Fruit fly (Drosophila melanogaster) whole organism, wandering third instar larva: ENCODE data around the gene Mondo.

Experiments
- Abd-B ChIP-seq: fragments of >200 bp; optimal IDR thresholded peaks from 2 replicates; lab custom pipeline; 2017; ENCODE audit warnings: missing biosample characterization, missing genetic modification characterization
- CG9705 ChIP-seq: fragments of 200-800 bp; sonication (Bioruptor generic); optimal IDR thresholded peaks from 2 replicates; lab custom pipeline; 2018; ENCODE audit warnings: missing biosample characterization, mild to moderate bottlenecking, missing genetic modification characterization
- CrebA ChIP-seq: fragments of 200-800 bp; sonication (Bioruptor generic); optimal IDR thresholded peaks from 2 replicates; lab custom pipeline; 2016; ENCODE audit warnings: missing biosample characterization, mild to moderate bottlenecking, missing genetic modification characterization, borderline replicate concordance
- Dfd ChIP-seq: fragments of >200 bp; optimal IDR thresholded peaks from 2 replicates; lab custom pipeline; 2017; ENCODE audit warnings: missing biosample characterization, missing genetic modification characterization
- Dif ChIP-seq: fragments of 200-275, 200-300 bp; sonication (Bioruptor generic); optimal IDR thresholded peaks from 2 replicates; lab custom pipeline; 2018; ENCODE audit warnings: missing biosample characterization, missing genetic modification characterization; ENCODE audit not compliant: partially characterized antibody
- GATAd ChIP-seq: sonication (Bioruptor generic); optimal IDR thresholded peaks from 2 replicates; lab custom pipeline; 2016; ENCODE audit warnings: missing biosample characterization, missing genetic modification characterization
- HLH106 ChIP-seq: fragments of 200-800 bp; optimal IDR thresholded peaks from 3 replicates; lab custom pipeline; 2019; ENCODE audit warnings: missing biosample characterization, mild to moderate bottlenecking, missing genetic modification characterization, moderate library complexity
- Hnf4 ChIP-seq: fragments of 200-800 bp; sonication (Bioruptor generic); optimal IDR thresholded peaks from 2 replicates; lab custom pipeline; 2016; ENCODE audit warnings: missing biosample characterization, mild to moderate bottlenecking, missing genetic modification characterization
- Hr78 ChIP-seq: fragments of >200 bp; optimal IDR thresholded peaks from 2 replicates; lab custom pipeline; 2017; ENCODE audit warnings: missing biosample characterization, missing genetic modification characterization
- Jra ChIP-seq: sonication (Bioruptor generic); optimal IDR thresholded peaks from 2 replicates; lab custom pipeline; 2016; ENCODE audit warnings: missing biosample characterization, missing genetic modification characterization
- Myc ChIP-seq: fragments of >200 bp; optimal IDR thresholded peaks from 2 replicates; lab custom pipeline; 2017
- OdsH ChIP-seq: fragments of 200-800 bp; sonication (Bioruptor generic); optimal IDR thresholded peaks from 2 replicates; lab custom pipeline; 2016; ENCODE audit warnings: missing biosample characterization, mild to moderate bottlenecking, missing genetic modification characterization
- Rel ChIP-seq, 2 experiments: fragments of 200-800 bp; sonication (Bioruptor generic) in 1 of 2; optimal IDR thresholded peaks; 2 replicates in 1 of 2; 3 replicates in 1 of 2; lab custom pipeline; 2016 to 2019; ENCODE audit warnings: mild to moderate bottlenecking in 2 of 2, missing biosample characterization in 2 of 2, missing genetic modification characterization in 2 of 2, moderate library complexity in 1 of 2
- Sp1 ChIP-seq: fragments of 200-800 bp; sonication (Bioruptor generic); optimal IDR thresholded peaks from 3 replicates; lab custom pipeline; 2019; ENCODE audit warnings: missing biosample characterization, mild to moderate bottlenecking, missing genetic modification characterization, moderate library complexity
- Vsx2 ChIP-seq: fragments of 200-300, 225-300 bp; sonication (Bioruptor generic); optimal IDR thresholded peaks from 2 replicates; lab custom pipeline; 2018; ENCODE audit warnings: missing biosample characterization, missing genetic modification characterization; ENCODE audit not compliant: partially characterized antibody
- br ChIP-seq: fragments of 200-800 bp; sonication (Bioruptor generic); optimal IDR thresholded peaks from 2 replicates; lab custom pipeline; 2016; ENCODE audit warnings: missing biosample characterization, missing genetic modification characterization
- dl ChIP-seq, 2 experiments: fragments of 175-275, 200-275 bp in 1 of 2; fragments of 200-275 bp in 1 of 2; sonication (Bioruptor generic); optimal IDR thresholded peaks; lab custom pipeline; 2018; ENCODE audit warnings: mild to moderate bottlenecking in 2 of 2, missing biosample characterization in 2 of 2, missing genetic modification characterization in 2 of 2, moderate library complexity in 2 of 2; ENCODE audit not compliant: partially characterized antibody in 2 of 2, insufficient read depth in 1 of 2
- dmrt93B ChIP-seq: fragments of 200-800 bp; sonication (Bioruptor generic); optimal IDR thresholded peaks from 2 replicates; lab custom pipeline; 2018; ENCODE audit warnings: missing biosample characterization, mild to moderate bottlenecking, missing genetic modification characterization
- ey ChIP-seq: fragments of 200-800 bp; sonication (Bioruptor generic); optimal IDR thresholded peaks from 2 replicates; lab custom pipeline; 2016; ENCODE audit warnings: missing biosample characterization, missing genetic modification characterization
- foxo ChIP-seq, 2 experiments: fragments of 200-800 bp; sonication (Bioruptor generic); optimal IDR thresholded peaks; 2 replicates in 1 of 2; 3 replicates in 1 of 2; lab custom pipeline; 2016 to 2017; ENCODE audit warnings: missing biosample characterization in 2 of 2, missing genetic modification characterization in 2 of 2
- fru ChIP-seq: fragments of 200-800 bp; sonication (Bioruptor generic); optimal IDR thresholded peaks from 3 replicates; lab custom pipeline; 2016; ENCODE audit warnings: missing biosample characterization, mild to moderate bottlenecking, missing genetic modification characterization
- h ChIP-seq: fragments of 200-800 bp; sonication (Bioruptor generic); optimal IDR thresholded peaks from 3 replicates; lab custom pipeline; 2016; ENCODE audit warnings: missing biosample characterization, mild to moderate bottlenecking, missing genetic modification characterization
- jim ChIP-seq: fragments of 175-275, 200-325 bp; sonication (Bioruptor generic); optimal IDR thresholded peaks from 2 replicates; lab custom pipeline; 2016; ENCODE audit warnings: missing biosample characterization, mild to moderate bottlenecking, missing genetic modification characterization
- psq ChIP-seq: fragments of 200-800 bp; sonication (Bioruptor generic); optimal IDR thresholded peaks from 3 replicates; lab custom pipeline; 2017; ENCODE audit warnings: missing biosample characterization, mild to moderate bottlenecking, missing genetic modification characterization, moderate library complexity
- rgr ChIP-seq: fragments of 200-800 bp; sonication (Bioruptor generic); optimal IDR thresholded peaks from 3 replicates; lab custom pipeline; 2016; ENCODE audit warnings: missing biosample characterization, mild to moderate bottlenecking, missing genetic modification characterization
- sv ChIP-seq: fragments of 200-800 bp; sonication (Bioruptor generic); optimal IDR thresholded peaks from 3 replicates; lab custom pipeline; 2016; ENCODE audit warnings: missing biosample characterization, missing genetic modification characterization
- tai ChIP-seq: sonication (Bioruptor generic); optimal IDR thresholded peaks from 2 replicates; lab custom pipeline; 2016; ENCODE audit warnings: missing biosample characterization, missing genetic modification characterization
- usp ChIP-seq: fragments of >200 bp; optimal IDR thresholded peaks from 2 replicates; lab custom pipeline; 2017; ENCODE audit warnings: missing biosample characterization, missing genetic modification characterization

The Mondo gene

DNA sequence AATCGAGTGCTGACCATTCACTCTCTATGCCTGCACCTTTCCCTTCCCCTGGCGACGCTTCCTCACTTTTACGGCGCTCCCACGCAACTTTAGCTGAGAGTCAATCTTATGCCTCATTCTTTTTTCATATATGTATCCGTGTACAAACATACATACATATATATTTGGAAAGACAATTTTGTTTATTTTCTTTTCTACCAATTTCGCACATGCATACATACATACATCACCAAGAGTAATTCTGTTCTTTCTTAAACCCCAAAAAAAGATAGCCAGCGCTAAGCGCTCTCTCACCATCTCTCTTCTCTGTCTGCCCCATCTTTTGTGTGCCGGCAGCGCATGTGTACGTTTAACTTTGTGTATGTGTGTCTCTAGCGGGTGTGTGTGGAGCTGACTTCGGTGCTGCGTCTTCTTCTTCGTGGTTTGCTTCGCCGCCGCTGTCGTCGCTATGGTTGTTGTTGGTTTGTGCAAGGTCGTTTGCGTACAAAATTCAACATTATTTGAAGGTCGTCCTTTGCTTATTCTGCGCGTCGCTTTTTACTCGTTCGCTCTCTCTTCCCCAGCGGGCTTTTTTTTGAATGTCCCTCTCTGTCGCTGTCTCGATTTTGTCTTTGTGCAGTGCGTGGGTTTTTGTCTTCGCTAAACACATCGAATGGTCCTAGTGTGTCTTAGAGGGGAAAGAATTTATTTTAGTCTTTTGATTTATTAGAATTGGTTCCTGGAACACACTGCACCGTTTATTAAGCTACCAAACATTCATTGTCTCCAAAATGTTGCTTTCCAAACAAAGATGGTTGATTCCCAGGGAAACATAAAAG is 59.1 kb downstream of the Mondo start (continued):
- TF ChIP-seq dl (GFP tag; optimal IDR thresholded peaks at IDR 0.05; lab: Kevin White, UChicago; ENCODE audit: insufficient read depth in 1 of 2, partially characterized antibody in 2 of 2) (peak; percentile 77 to 80), br (GFP tag; lab: Kevin White, UChicago) (peak; percentile 15), psq (GFP tag; lab: Kevin White, UChicago) (peak; percentile 97), GATAd (no peak), foxo (GFP tag; optimal IDR thresholded peaks at IDR 0.05; lab: Kevin White, UChicago) (peak in 1 of 2 experiments; percentile 83), Hr78 (GFP tag; lab: Kevin White, UChicago) (peak; percentile 17), fru (GFP tag; lab: Kevin White, UChicago) (peak; percentile 9), jim (peak; percentile 25)

DNA sequence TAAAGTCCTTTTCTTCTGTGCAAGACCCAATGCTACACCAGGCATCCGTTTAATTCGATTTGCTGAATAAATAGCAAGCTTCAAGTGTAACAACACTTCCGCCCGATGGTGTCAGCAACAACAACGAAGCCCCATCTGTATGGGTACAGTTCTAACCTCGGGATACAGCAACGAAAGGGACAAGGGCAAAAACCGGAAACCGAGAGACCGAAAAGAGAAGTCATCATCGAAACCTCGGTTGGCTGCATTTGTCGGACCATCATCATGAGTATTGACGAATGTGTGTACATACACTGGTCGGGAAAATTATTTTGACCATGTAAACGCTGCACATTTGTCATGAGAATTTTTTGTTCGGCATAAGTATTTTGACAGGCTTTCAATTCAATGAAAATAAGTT is 61.0 kb downstream of the Mondo start:
- TF ChIP-seq Dfd (no peak), psq (GFP tag; lab: Kevin White, UChicago) (no peak), HLH106 (tag; lab: Kevin White, UChicago) (no peak), rgr (GFP tag; lab: Kevin White, UChicago) (no peak), Sp1 (GFP tag; lab: Kevin White, UChicago) (no peak), Rel (GFP tag; optimal IDR thresholded peaks at IDR 0.05; lab: Kevin White, UChicago) (no peak), Rel (tag; optimal IDR thresholded peaks at IDR 0.05; lab: Kevin White, UChicago) (no peak), Myc (lab: Kevin White, UChicago) (no peak), CrebA (no peak), dl (GFP tag; optimal IDR thresholded peaks at IDR 0.05; lab: Kevin White, UChicago; ENCODE audit: insufficient read depth in 1 of 2, partially characterized antibody in 2 of 2) (no peak), Dif (GFP tag; lab: Kevin White, UChicago) (peak; percentile 57), CG9705 (no peak), jim (no peak), Vsx2 (GFP tag; lab: Kevin White, UChicago) (peak; percentile 39), dmrt93B (GFP tag; lab: Kevin White, UChicago) (no peak), Jra (no peak), GATAd (no peak), ey (GFP tag; lab: Kevin White, UChicago) (no peak)
- TF ChIP-seq, all 38 proteins: peak for 2

DNA sequence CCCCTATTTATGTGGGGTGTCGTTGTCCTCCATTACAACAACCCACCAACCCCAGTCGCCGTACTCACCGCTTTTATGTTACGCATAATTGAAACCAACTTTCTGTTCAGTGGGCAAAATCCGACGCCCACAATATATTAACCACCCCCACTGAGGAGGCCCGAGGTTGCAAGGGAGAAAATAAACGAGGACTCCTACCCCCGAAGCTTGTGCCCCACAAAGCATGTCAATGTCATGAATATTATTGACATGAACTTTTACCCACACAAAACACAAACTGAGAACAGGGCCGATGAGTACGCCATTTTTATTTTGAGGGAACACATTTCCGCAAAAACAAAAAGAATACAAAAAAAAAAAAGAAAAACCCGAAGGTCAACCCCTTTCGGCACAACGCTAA is 61.9 kb downstream of the Mondo start:
- no peak for TF ChIP-seq jim
- no peak for TF ChIP-seq h (GFP tag; lab: Kevin White, UChicago)
- TF ChIP-seq sv (GFP tag; lab: Kevin White, UChicago), result no peak
- no peak for TF ChIP-seq Hnf4
- TF ChIP-seq Abd-B (GFP tag; lab: Kevin White, UChicago), result no peak
- no peak for TF ChIP-seq fru (GFP tag; lab: Kevin White, UChicago)
- no peak for TF ChIP-seq Vsx2 (GFP tag; lab: Kevin White, UChicago)
- TF ChIP-seq usp, result no peak
- TF ChIP-seq rgr (GFP tag; lab: Kevin White, UChicago), result no peak

DNA sequence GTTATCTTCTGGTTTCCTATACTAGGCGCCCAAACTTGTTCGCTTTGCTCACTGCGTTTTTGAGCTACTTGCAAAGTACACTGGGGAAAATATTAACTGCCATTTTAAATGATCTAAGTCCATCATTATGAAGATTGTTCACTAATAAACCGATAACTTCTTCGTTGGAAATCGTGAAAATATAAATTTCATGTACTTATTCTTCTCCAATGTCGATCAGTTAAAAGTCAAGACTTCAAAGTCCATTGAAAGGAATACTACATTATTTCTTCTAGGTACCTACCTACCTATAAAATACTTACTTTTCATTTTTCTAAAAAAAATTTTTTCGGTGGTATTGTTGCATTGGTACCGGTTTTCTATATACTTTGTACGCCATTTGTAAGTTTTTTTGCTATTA is 63.2 kb downstream of the Mondo start:
- TF ChIP-seq Abd-B (GFP tag; lab: Kevin White, UChicago) (no peak), foxo (GFP tag; optimal IDR thresholded peaks at IDR 0.05; lab: Kevin White, UChicago) (no peak), Dif (GFP tag; lab: Kevin White, UChicago) (no peak), Vsx2 (GFP tag; lab: Kevin White, UChicago) (peak; percentile 2), jim (no peak), OdsH (no peak), CG9705 (no peak), CrebA (no peak), tai (GFP tag; lab: Kevin White, UChicago) (no peak)

DNA sequence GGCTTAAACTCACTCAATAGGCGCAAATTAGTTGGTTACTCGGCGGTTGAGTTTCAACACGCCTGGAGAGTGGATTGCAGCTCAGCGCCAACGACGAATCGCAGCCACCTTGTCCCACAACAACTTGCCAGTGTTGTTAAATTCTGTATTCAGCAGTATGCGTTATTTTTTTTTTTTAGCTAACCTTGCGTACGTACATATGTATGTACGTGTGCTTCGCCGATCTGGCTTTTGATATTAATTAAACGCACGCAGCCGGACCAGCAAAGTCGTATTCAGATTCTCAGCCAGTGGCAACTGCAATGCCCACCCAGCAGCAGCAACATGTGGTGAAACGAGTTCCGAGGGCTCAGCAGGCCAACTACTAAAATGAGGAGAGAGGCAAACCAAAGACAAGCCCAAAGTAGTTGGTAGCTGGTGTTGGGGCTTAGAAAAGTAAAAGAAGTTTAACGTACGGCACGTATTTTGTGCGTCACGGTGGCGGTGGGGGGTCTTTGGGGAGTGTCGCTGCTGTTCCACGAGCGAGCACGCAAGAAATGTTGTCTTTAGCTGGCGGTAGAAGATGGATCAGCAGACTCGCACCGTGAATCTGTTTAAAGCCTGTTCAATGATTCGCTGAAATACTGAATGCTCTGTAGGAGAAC is 64.6 kb downstream of the Mondo start:
- TF ChIP-seq rgr (GFP tag; lab: Kevin White, UChicago) (peak; percentile 5), Hnf4 (peak; percentile 18), HLH106 (tag; lab: Kevin White, UChicago) (no peak)
